Fruit fly (Drosophila melanogaster): ENCODE data around the gene Cnx14D.
A peak's percentile ranks its signal among the peaks of the same experiment; 100 is the strongest.

Cnx14D gene

dm6 chrX:16573659-16574058 lies 48.4 kb upstream of the Cnx14D start (continued):
- TF ChIP-seq CG2889 (GFP tag; IDR thresholded peaks at IDR 0.05), result no peak
- TF ChIP-seq CG10431 (GFP tag; optimal IDR thresholded peaks at IDR 0.05), result no peak
- TF ChIP-seq CG17912 (GFP tag; optimal IDR thresholded peaks at IDR 0.05), result no peak
- no peak for TF ChIP-seq kay (GFP tag; optimal IDR thresholded peaks at IDR 0.05)
- no peak for TF ChIP-seq al (GFP tag; IDR thresholded peaks at IDR 0.05)
- TF ChIP-seq CG33213 (GFP tag; optimal IDR thresholded peaks at IDR 0.05), result no peak
- TF ChIP-seq E2f1 (GFP tag; IDR thresholded peaks at IDR 0.05), result no peak
- TF ChIP-seq CG18619 (GFP tag; optimal IDR thresholded peaks at IDR 0.05), result peak; percentile 17
- TF ChIP-seq CG7928 (GFP tag; optimal IDR thresholded peaks at IDR 0.05), result no peak
- TF ChIP-seq Usf (GFP tag; optimal IDR thresholded peaks at IDR 0.05), result no peak
- TF ChIP-seq CG7745 (tag; optimal IDR thresholded peaks at IDR 0.05), result no peak
- TF ChIP-seq Aef1 (GFP tag; IDR thresholded peaks at IDR 0.05), result no peak
- TF ChIP-seq croc (GFP tag; conservative IDR thresholded peaks at IDR 0.05), result no peak
- TF ChIP-seq CG15011 (GFP tag; optimal IDR thresholded peaks at IDR 0.05), result peak; percentile 25
- TF ChIP-seq Xrp1 (GFP tag; IDR thresholded peaks at IDR 0.05), result peak; percentile 44; the same call in 1 of the 2 replicates
- TF ChIP-seq Lpt (GFP tag; optimal IDR thresholded peaks at IDR 0.05), result no peak
- no peak for TF ChIP-seq CG6683 (GFP tag; optimal IDR thresholded peaks at IDR 0.05)
- no peak for TF ChIP-seq CG14860 (GFP tag; IDR thresholded peaks at IDR 0.05; ENCODE audit: partially characterized antibody)
- no peak for TF ChIP-seq CG11560 (tag; IDR thresholded peaks at IDR 0.05)
- TF ChIP-seq Poxn (GFP tag; IDR thresholded peaks at IDR 0.05), result no peak
- TF ChIP-seq CG11085 (GFP tag; IDR thresholded peaks at IDR 0.05), result no peak
- TF ChIP-seq unc-4 (GFP tag; IDR thresholded peaks at IDR 0.05; ENCODE audit: partially characterized antibody), result no peak
- peak; percentile 53 for TF ChIP-seq CG15514 (GFP tag; optimal IDR thresholded peaks at IDR 0.05)
- no peak for TF ChIP-seq gsb (GFP tag; IDR thresholded peaks at IDR 0.05)
- no peak for TF ChIP-seq CG11093 (GFP tag; IDR thresholded peaks at IDR 0.05)
- no peak for TF ChIP-seq sisA (GFP tag; IDR thresholded peaks at IDR 0.05)
- peak in 1 of 2 experiments; percentile 10 for TF ChIP-seq bsh (GFP tag; optimal IDR thresholded peaks at IDR 0.05)
- no peak for TF ChIP-seq Doc3 (GFP tag; IDR thresholded peaks at IDR 0.05; ENCODE audit: partially characterized antibody)
- no peak for TF ChIP-seq Opbp (GFP tag; IDR thresholded peaks at IDR 0.05; ENCODE audit: partially characterized antibody)
- TF ChIP-seq NfI (GFP tag; optimal IDR thresholded peaks at IDR 0.05), result peak; percentile 10
- no peak for TF ChIP-seq CG31365 (tag; optimal IDR thresholded peaks at IDR 0.05)
- TF ChIP-seq row (GFP tag; IDR thresholded peaks at IDR 0.05), result no peak
- TF ChIP-seq CG5953 (GFP tag; IDR thresholded peaks at IDR 0.05), result no peak
- no peak for TF ChIP-seq H15 (GFP tag; IDR thresholded peaks at IDR 0.05)
- TF ChIP-seq nerfin-1 (tag; optimal IDR thresholded peaks at IDR 0.05), result no peak
- TF ChIP-seq Deaf1 (tag; optimal IDR thresholded peaks at IDR 0.05), result no peak
- no peak for TF ChIP-seq CG32767 (GFP tag; IDR thresholded peaks at IDR 0.05)
- no peak for TF ChIP-seq Hsf (GFP tag; optimal IDR thresholded peaks at IDR 0.05)
- no peak for TF ChIP-seq CG7786 (GFP tag; optimal IDR thresholded peaks at IDR 0.05)
- no peak for TF ChIP-seq CG9215 (GFP tag; IDR thresholded peaks at IDR 0.05)
- TF ChIP-seq CG3163 (GFP tag; optimal IDR thresholded peaks at IDR 0.05), result no peak
- TF ChIP-seq ken (GFP tag; IDR thresholded peaks at IDR 0.05), result no peak
- no peak for TF ChIP-seq CG4854 (GFP tag; optimal IDR thresholded peaks at IDR 0.05)
- TF ChIP-seq vvl (GFP tag; IDR thresholded peaks at IDR 0.05), result no peak
- peak; percentile 50 for TF ChIP-seq PHDP (tag; optimal IDR thresholded peaks at IDR 0.05)
- TF ChIP-seq CG34422 (GFP tag; IDR thresholded peaks at IDR 0.05), result no peak
- peak; percentile 50 for TF ChIP-seq CG2678 (tag; optimal IDR thresholded peaks at IDR 0.05)
- no peak for TF ChIP-seq TFAM (GFP tag; optimal IDR thresholded peaks at IDR 0.05)
- TF ChIP-seq Sox102F (GFP tag; optimal IDR thresholded peaks at IDR 0.05), result no peak
- no peak for TF ChIP-seq CG4404 (GFP tag; IDR thresholded peaks at IDR 0.05)
- TF ChIP-seq D (optimal IDR thresholded peaks at IDR 0.05), result no peak
- no peak for TF ChIP-seq D (GFP tag; optimal IDR thresholded peaks at IDR 0.05)
